Worm (Caenorhabditis elegans) whole organism, L1 larva: ENCODE data around the gene Y73B6BL.23.

Source experiments
- nhr-90 ChIP-seq: sonication (generic microtip); optimal IDR thresholded peaks from 2 replicates; lab custom pipeline; 2016; ENCODE audit warnings: mild to moderate bottlenecking, missing genetic modification characterization, missing compliant biosample characterization; ENCODE audit not compliant: poor library complexity
- snpc-4 ChIP-seq: fragments of 150-350 bp; optimal IDR thresholded peaks from 2 replicates; lab custom pipeline; 2014; ENCODE audit warnings: missing biosample characterization, missing genetic modification characterization
- tbx-2 ChIP-seq: sonication (generic microtip); optimal IDR thresholded peaks from 2 replicates; lab custom pipeline; 2016; ENCODE audit warnings: missing genetic modification characterization, missing compliant biosample characterization

DNA sequence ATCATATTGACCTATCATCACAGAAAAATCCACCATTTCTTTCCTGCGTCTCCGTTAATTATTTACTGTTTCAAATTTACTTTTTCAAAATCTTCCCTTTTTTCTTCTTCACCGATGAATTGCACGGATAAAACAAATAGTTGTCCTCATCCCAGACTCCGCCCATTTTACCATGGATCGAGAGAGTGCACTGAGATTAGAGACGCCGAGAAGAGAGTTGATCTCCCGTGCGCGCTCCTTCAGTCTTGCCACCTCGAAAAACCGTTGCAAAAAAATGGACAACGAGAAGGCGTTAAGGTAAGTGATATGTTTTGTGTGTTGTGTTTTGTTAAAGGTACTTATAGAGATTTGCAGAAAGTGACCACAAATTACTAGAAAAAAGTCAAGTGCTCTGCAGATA, 19.2 kb upstream of the Y73B6BL.23 start, which contains the start of gene dlc-5:
- no peak for TF ChIP-seq nhr-90 (tag; lab: Kevin White, UChicago)
- no peak for TF ChIP-seq snpc-4 (tag; lab: Kevin White, UChicago)
- no peak for TF ChIP-seq tbx-2 (tag; lab: Kevin White, UChicago)
